Fruit fly (Drosophila melanogaster): ENCODE results near the gene CG16957.

DNA sequence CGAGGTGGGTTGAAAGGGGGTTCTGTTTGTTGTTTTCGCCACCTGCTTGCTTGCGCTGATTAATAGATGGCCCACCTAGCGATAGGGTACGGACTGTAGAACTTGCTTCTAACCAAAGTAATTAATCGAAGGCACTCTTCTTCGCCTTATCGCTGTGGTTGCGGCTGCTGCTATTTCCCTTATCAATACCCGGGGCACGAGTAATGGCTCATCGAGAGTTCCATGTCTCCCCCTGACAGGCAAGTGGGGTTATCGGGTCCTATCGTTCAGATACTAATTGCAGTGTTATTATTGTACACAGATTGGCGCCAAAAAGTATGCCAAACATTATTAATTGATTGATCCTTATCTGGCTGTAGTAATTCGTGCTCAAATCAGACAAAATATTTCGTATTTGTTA is 40.8 kb upstream of the CG16957 start:
- TF ChIP-seq sage (GFP tag; optimal IDR thresholded peaks at IDR 0.05) (no peak), brk (GFP tag; optimal IDR thresholded peaks at IDR 0.05) (no peak), pan (optimal IDR thresholded peaks at IDR 0.05) (no peak), CG32264 (GFP tag; optimal IDR thresholded peaks at IDR 0.05) (no peak), Dfd (GFP tag; optimal IDR thresholded peaks at IDR 0.05) (no peak), sv (GFP tag; optimal IDR thresholded peaks at IDR 0.05) (no peak), Mio (GFP tag; optimal IDR thresholded peaks at IDR 0.05) (no peak), psq (GFP tag; optimal IDR thresholded peaks at IDR 0.05) (no peak), ey (GFP tag; optimal IDR thresholded peaks at IDR 0.05) (no peak), jim (GFP tag; optimal IDR thresholded peaks at IDR 0.05) (no peak), CrebA (GFP tag; optimal IDR thresholded peaks at IDR 0.05; ENCODE audit: borderline replicate concordance) (no peak)
